Fruit fly (Drosophila melanogaster) whole organism, embryonic: Measurements from ENCODE around the gene CG11436.

Experiments used
- B-H1 ChIP-seq: fragments of 200-800 bp; sonication (Bioruptor generic); IDR thresholded peaks from 3 replicates; pipeline ENCODE4 v1.3.6; 2022; ENCODE audit warnings: missing biosample characterization, missing genetic modification characterization
- BEAF-32 ChIP-seq: fragments of 200-800 bp; sonication (Bioruptor generic); optimal IDR thresholded peaks from 3 replicates; lab custom pipeline; 2017; ENCODE audit warnings: missing biosample characterization, missing genetic modification characterization, mild to moderate bottlenecking, moderate library complexity, missing genetic modification reagents
- Bgb ChIP-seq: fragments of 200-800 bp; sonication (Bioruptor generic); IDR thresholded peaks from 2 replicates; pipeline ENCODE4 v1.3.6; 2022; ENCODE audit warnings: missing biosample characterization, missing genetic modification characterization; ENCODE audit not compliant: partially characterized antibody
- BtbVII ChIP-seq: fragments of 200-800 bp; sonication (Bioruptor generic); optimal IDR thresholded peaks from 3 replicates; lab custom pipeline; 2017; ENCODE audit warnings: missing biosample characterization, mild to moderate bottlenecking, missing genetic modification characterization
- CG11093 ChIP-seq: fragments of 200-800 bp; sonication (Bioruptor generic); IDR thresholded peaks from 3 replicates; pipeline ENCODE4 v1.3.6; 2022; ENCODE audit warnings: missing biosample characterization, missing genetic modification characterization
- CG14441 ChIP-seq: fragments of 200-800 bp; sonication (Bioruptor generic); IDR thresholded peaks from 2 replicates; pipeline ENCODE4 v1.3.6; 2022; ENCODE audit warnings: missing biosample characterization, missing genetic modification characterization
- CG14667 ChIP-seq: fragments of 200-800 bp; sonication (Bioruptor generic); IDR thresholded peaks from 2 replicates; pipeline ENCODE4 v1.3.6; 2022; ENCODE audit warnings: missing biosample characterization, missing genetic modification characterization
- CG16813 ChIP-seq: fragments of 200-800 bp; sonication (Bioruptor generic); IDR thresholded peaks from 3 replicates; pipeline ENCODE4 v1.3.6; 2022; ENCODE audit warnings: missing biosample characterization, missing genetic modification characterization; ENCODE audit not compliant: partially characterized antibody
- CG17186 ChIP-seq: fragments of 200-800 bp; sonication (Bioruptor generic); optimal IDR thresholded peaks from 3 replicates; lab custom pipeline; 2017; ENCODE audit warnings: missing biosample characterization, missing genetic modification reagents, missing genetic modification characterization
- CG17912 ChIP-seq: fragments of 200-800 bp; sonication (Bioruptor generic); optimal IDR thresholded peaks from 2 replicates; lab custom pipeline; 2018; ENCODE audit warnings: missing biosample characterization, mild to moderate bottlenecking, missing genetic modification characterization
- CG5953 ChIP-seq: fragments of 200-800 bp; sonication (Bioruptor generic); IDR thresholded peaks from 2 replicates; pipeline ENCODE4 v1.3.6; 2022; ENCODE audit warnings: missing biosample characterization, missing genetic modification characterization
- CG7556 ChIP-seq: fragments of 200-800 bp; sonication (Bioruptor generic); optimal IDR thresholded peaks from 2 replicates; lab custom pipeline; 2017; ENCODE audit warnings: missing biosample characterization, mild to moderate bottlenecking, missing genetic modification characterization
- CG8765 ChIP-seq: fragments of 200-800 bp; sonication (Bioruptor generic); IDR thresholded peaks from 2 replicates; pipeline ENCODE4 v1.3.6; 2022; ENCODE audit warnings: missing biosample characterization, missing genetic modification characterization
- CG9215 ChIP-seq: fragments of 200-800 bp; sonication (Bioruptor generic); IDR thresholded peaks from 2 replicates; pipeline ENCODE4 v1.3.6; 2022; ENCODE audit warnings: missing biosample characterization, missing genetic modification characterization
- CG9727 ChIP-seq: fragments of 200-800 bp; sonication (Bioruptor generic); optimal IDR thresholded peaks from 3 replicates; lab custom pipeline; 2017; ENCODE audit warnings: missing biosample characterization, mild to moderate bottlenecking, missing genetic modification characterization
- CoRest ChIP-seq: fragments of 200-800 bp; sonication (Bioruptor generic); optimal IDR thresholded peaks from 3 replicates; lab custom pipeline; 2018; ENCODE audit warnings: missing biosample characterization, mild to moderate bottlenecking, missing genetic modification characterization, moderate library complexity
- Fer3 ChIP-seq: fragments of 200-800 bp; sonication (Bioruptor generic); optimal IDR thresholded peaks from 2 replicates; lab custom pipeline; 2018; ENCODE audit warnings: missing biosample characterization, mild to moderate bottlenecking, missing genetic modification characterization, moderate library complexity
- Hey ChIP-seq: fragments of 200-800 bp; sonication (Bioruptor generic); optimal IDR thresholded peaks from 3 replicates; lab custom pipeline; 2018; ENCODE audit warnings: missing biosample characterization, mild to moderate bottlenecking, missing genetic modification characterization
- Hr3 ChIP-seq: fragments of 200-800 bp; sonication (Bioruptor generic); optimal IDR thresholded peaks from 3 replicates; lab custom pipeline; 2016; ENCODE audit warnings: missing biosample characterization, missing genetic modification characterization
- NK7.1 ChIP-seq: fragments of 200-800 bp; sonication (Bioruptor generic); optimal IDR thresholded peaks from 3 replicates; lab custom pipeline; 2016; ENCODE audit warnings: missing biosample characterization, missing genetic modification characterization
- Opbp ChIP-seq: fragments of 200-800 bp; sonication (Bioruptor generic); IDR thresholded peaks from 3 replicates; pipeline ENCODE4 v1.3.6; 2022; ENCODE audit warnings: missing biosample characterization, missing genetic modification characterization; ENCODE audit not compliant: partially characterized antibody
- PHDP ChIP-seq: fragments of 200-800 bp; sonication (Bioruptor generic); optimal IDR thresholded peaks from 3 replicates; lab custom pipeline; 2018; ENCODE audit warnings: missing biosample characterization, mild to moderate bottlenecking, missing genetic modification characterization, moderate library complexity
- Pdp1 ChIP-seq, 2 experiments: fragments of 200-800 bp; sonication (Bioruptor generic); optimal IDR thresholded peaks; 3 replicates each; lab custom pipeline; 2016; ENCODE audit warnings: missing biosample characterization in 2 of 2, missing genetic modification characterization in 2 of 2, mild to moderate bottlenecking in 1 of 2, moderate library complexity in 1 of 2
- Scr ChIP-seq: fragments of 200-800 bp; sonication (Bioruptor generic); IDR thresholded peaks from 2 replicates; pipeline ENCODE4 v1.3.6; 2022; ENCODE audit warnings: missing biosample characterization, missing genetic modification characterization; ENCODE audit not compliant: partially characterized antibody
- Trl ChIP-seq, 3 experiments: fragments of >200 bp in 2 of 3; fragments of 200-800 bp in 1 of 3; sonication (Bioruptor generic) in 1 of 3; optimal IDR thresholded peaks; 2 replicates in 1 of 3; 3 replicates in 2 of 3; lab custom pipeline; 2016 to 2017; ENCODE audit warnings: missing biosample characterization in 1 of 3, missing genetic modification characterization in 1 of 3
- abd-A ChIP-seq: fragments of 200-800 bp; sonication (Bioruptor generic); optimal IDR thresholded peaks from 3 replicates; lab custom pipeline; 2019; ENCODE audit warnings: missing biosample characterization, mild to moderate bottlenecking, missing genetic modification characterization, moderate library complexity
- al ChIP-seq: fragments of 200-800 bp; sonication (Bioruptor generic); IDR thresholded peaks from 2 replicates; pipeline ENCODE4 v1.3.6; 2022; ENCODE audit warnings: missing biosample characterization, missing genetic modification characterization
- amos ChIP-seq: fragments of 200-800 bp; sonication (Bioruptor generic); IDR thresholded peaks from 2 replicates; pipeline ENCODE4 v1.3.6; 2022; ENCODE audit warnings: missing biosample characterization, missing genetic modification characterization; ENCODE audit not compliant: partially characterized antibody
- bbx ChIP-seq: fragments of 200-800 bp; sonication (Bioruptor generic); IDR thresholded peaks from 2 replicates; pipeline ENCODE4 v1.3.6; 2022; ENCODE audit warnings: missing biosample characterization, missing genetic modification characterization; ENCODE audit not compliant: partially characterized antibody
- eve ChIP-seq, 2 experiments: fragments of >200 bp; optimal IDR thresholded peaks; 2 replicates each; lab custom pipeline; 2017; ENCODE audit warnings: missing biosample characterization in 2 of 2, missing genetic modification characterization in 2 of 2
- gce ChIP-seq: fragments of 200-800 bp; sonication (Bioruptor generic); IDR thresholded peaks from 3 replicates; pipeline ENCODE4 v1.3.6; 2022; ENCODE audit warnings: missing biosample characterization, missing genetic modification characterization
- gem ChIP-seq: fragments of 200-800 bp; sonication (Bioruptor generic); optimal IDR thresholded peaks from 2 replicates; lab custom pipeline; 2019; ENCODE audit warnings: missing biosample characterization, mild to moderate bottlenecking, missing genetic modification characterization, moderate library complexity
- her ChIP-seq: fragments of 200-800 bp; sonication (Bioruptor generic); optimal IDR thresholded peaks from 2 replicates; lab custom pipeline; 2016; ENCODE audit warnings: missing biosample characterization, missing genetic modification characterization
- ind ChIP-seq: fragments of 200-800 bp; sonication (Bioruptor generic); optimal IDR thresholded peaks from 3 replicates; lab custom pipeline; 2016; ENCODE audit warnings: missing biosample characterization, missing genetic modification characterization
- ken ChIP-seq: fragments of 200-800 bp; sonication (Bioruptor generic); IDR thresholded peaks from 3 replicates; pipeline ENCODE4 v1.3.6; 2022; ENCODE audit warnings: missing biosample characterization, missing genetic modification characterization
- lbe ChIP-seq: fragments of 200-800 bp; sonication (Bioruptor generic); optimal IDR thresholded peaks from 2 replicates; lab custom pipeline; 2016; ENCODE audit warnings: missing biosample characterization, mild to moderate bottlenecking, missing genetic modification characterization
- maf-S ChIP-seq: fragments of 200-800 bp; sonication (Bioruptor generic); optimal IDR thresholded peaks from 2 replicates; lab custom pipeline; 2016; ENCODE audit warnings: missing biosample characterization, missing genetic modification characterization
- nerfin-2 ChIP-seq: fragments of 200-800 bp; sonication (Bioruptor generic); IDR thresholded peaks from 2 replicates; pipeline ENCODE4 v1.3.6; 2022; ENCODE audit warnings: missing biosample characterization, missing genetic modification characterization; ENCODE audit not compliant: partially characterized antibody
- nom ChIP-seq: fragments of 200-800 bp; sonication (Bioruptor generic); optimal IDR thresholded peaks from 2 replicates; lab custom pipeline; 2017; ENCODE audit warnings: missing biosample characterization, missing genetic modification characterization, mild to moderate bottlenecking, moderate library complexity, missing genetic modification reagents
- onecut ChIP-seq: fragments of 200-800 bp; sonication (Bioruptor generic); IDR thresholded peaks from 2 replicates; pipeline ENCODE4 v1.3.6; 2022; ENCODE audit warnings: missing biosample characterization, missing genetic modification characterization
- org-1 ChIP-seq: fragments of 200-800 bp; sonication (Bioruptor generic); optimal IDR thresholded peaks from 2 replicates; lab custom pipeline; 2017; ENCODE audit warnings: missing biosample characterization, missing genetic modification characterization
- pros ChIP-seq: fragments of 200-800 bp; sonication (Bioruptor generic); optimal IDR thresholded peaks from 3 replicates; lab custom pipeline; 2019; ENCODE audit warnings: missing biosample characterization, mild to moderate bottlenecking, missing genetic modification characterization, moderate library complexity
- pzg ChIP-seq: fragments of 200-800 bp; sonication (Bioruptor generic); optimal IDR thresholded peaks from 3 replicates; lab custom pipeline; 2018; ENCODE audit warnings: missing biosample characterization, mild to moderate bottlenecking, missing genetic modification characterization, moderate library complexity
- rib ChIP-seq: fragments of 200-800 bp; sonication (Bioruptor generic); IDR thresholded peaks from 2 replicates; pipeline ENCODE4 v1.3.6; 2022; ENCODE audit warnings: missing biosample characterization, missing genetic modification characterization
- sr ChIP-seq: fragments of 200-800 bp; sonication (Bioruptor generic); IDR thresholded peaks from 3 replicates; pipeline ENCODE4 v1.3.6; 2022; ENCODE audit warnings: missing biosample characterization, missing genetic modification characterization
- tio ChIP-seq: fragments of 200-800 bp; sonication (Bioruptor generic); optimal IDR thresholded peaks from 2 replicates; lab custom pipeline; 2017; ENCODE audit warnings: missing biosample characterization, missing genetic modification characterization, inconsistent platforms
- tna ChIP-seq: fragments of 200-800 bp; sonication (Bioruptor generic); IDR thresholded peaks from 2 replicates; pipeline ENCODE4 v1.3.6; 2022; ENCODE audit warnings: missing biosample characterization, missing genetic modification characterization; ENCODE audit not compliant: partially characterized antibody
- vnd ChIP-seq: fragments of 200-800 bp; sonication (Bioruptor generic); IDR thresholded peaks from 3 replicates; pipeline ENCODE4 v1.3.6; 2022; ENCODE audit warnings: missing biosample characterization, missing genetic modification characterization; ENCODE audit not compliant: partially characterized antibody
- zen2 ChIP-seq: fragments of 200-800 bp; sonication (Bioruptor generic); IDR thresholded peaks from 3 replicates; pipeline ENCODE4 v1.3.6; 2022; ENCODE audit warnings: missing biosample characterization, missing genetic modification characterization; ENCODE audit not compliant: partially characterized antibody

CG11436 gene

dm6 chrX:4534002-4534401, 17.7 kb downstream of the CG11436 start (continued):
- TF ChIP-seq Trl (optimal IDR thresholded peaks at IDR 0.05; lab: Kevin White, UChicago) (no peak), Trl (GFP tag; optimal IDR thresholded peaks at IDR 0.05; lab: Kevin White, UChicago) (no peak), Bgb (peak; percentile 49; the same call in 1 of the 2 replicates), zen2 (GFP tag; lab: Robert Waterston, UW) (peak; percentile 65; the same call in 1 of the 3 replicates), lbe (GFP tag; lab: Kevin White, UChicago) (no peak), tna (GFP tag; lab: Robert Waterston, UW) (peak; percentile 81), CG17912 (GFP tag; lab: Kevin White, UChicago) (no peak), vnd (peak; percentile 43; the same call in 1 of the 3 replicates), CG5953 (no peak), PHDP (tag; lab: Kevin White, UChicago) (no peak), pzg (GFP tag; lab: Kevin White, UChicago) (no peak), CG16813 (GFP tag; lab: Robert Waterston, UW) (peak; percentile 64; the same call in 2 of the 3 replicates), org-1 (GFP tag; lab: Kevin White, UChicago) (no peak), NK7.1 (GFP tag; lab: Kevin White, UChicago) (no peak), pros (GFP tag; lab: Kevin White, UChicago) (no peak), CG9727 (GFP tag; lab: Kevin White, UChicago) (no peak), CG14667 (GFP tag; lab: Robert Waterston, UW) (no peak), Hey (no peak), Pdp1 (GFP tag; optimal IDR thresholded peaks at IDR 0.05; lab: Kevin White, UChicago) (no peak), eve (GFP tag; optimal IDR thresholded peaks at IDR 0.05; lab: Kevin White, UChicago) (no peak), onecut (no peak), gem (tag; lab: Kevin White, UChicago) (no peak), rib (GFP tag; lab: Robert Waterston, UW) (no peak), tio (GFP tag; lab: Kevin White, UChicago) (no peak), CG9215 (GFP tag; lab: Robert Waterston, UW) (no peak), Hr3 (no peak), CG8765 (GFP tag; lab: Robert Waterston, UW) (no peak), B-H1 (no peak), CG17186 (GFP tag; lab: Kevin White, UChicago) (no peak), nerfin-2 (GFP tag; lab: Robert Waterston, UW) (peak; percentile 91), ind (GFP tag; lab: Kevin White, UChicago) (no peak), Opbp (GFP tag; lab: Robert Waterston, UW) (peak; percentile 60; the same call in 2 of the 3 replicates), CG14441 (no peak), CG7556 (GFP tag; lab: Kevin White, UChicago) (no peak), sr (no peak), gce (GFP tag; lab: Robert Waterston, UW) (no peak), BEAF-32 (GFP tag; lab: Kevin White, UChicago) (peak; percentile 19), CoRest (no peak), bbx (GFP tag; lab: Robert Waterston, UW) (peak; percentile 72), ken (GFP tag; lab: Robert Waterston, UW) (no peak), al (GFP tag; lab: Robert Waterston, UW) (no peak), abd-A (tag; lab: Kevin White, UChicago) (no peak), CG11093 (no peak), Fer3 (tag; lab: Kevin White, UChicago) (no peak), amos (GFP tag; lab: Robert Waterston, UW) (0 out of 2 replicates have a peak, but pooled peaks have one; percentile 26), maf-S (GFP tag; lab: Kevin White, UChicago) (no peak), nom (GFP tag; lab: Kevin White, UChicago) (no peak), BtbVII (no peak), her (GFP tag; lab: Kevin White, UChicago) (no peak), Scr (GFP tag; lab: Robert Waterston, UW) (peak; percentile 65)
